Fruit fly (Drosophila melanogaster) whole organism, embryonic: Measurements from ENCODE around the gene CG32712.

Experiments
- ATbp ChIP-seq: fragments of 200-800 bp; sonication (Bioruptor generic); optimal IDR thresholded peaks from 2 replicates; lab custom pipeline; 2017; ENCODE audit warnings: missing biosample characterization, mild to moderate bottlenecking, missing genetic modification characterization, missing genetic modification reagents
- CG10147 ChIP-seq: fragments of 200-800 bp; sonication (Bioruptor generic); optimal IDR thresholded peaks from 2 replicates; lab custom pipeline; 2019; ENCODE audit warnings: missing biosample characterization, mild to moderate bottlenecking, missing genetic modification characterization, moderate library complexity
- CG1024 ChIP-seq: fragments of 200-800 bp; sonication (Bioruptor generic); IDR thresholded peaks from 2 replicates; pipeline ENCODE4 v1.3.6; 2022; ENCODE audit warnings: missing biosample characterization, missing genetic modification characterization
- CG10321 ChIP-seq: fragments of 200-800 bp; sonication (Bioruptor generic); IDR thresholded peaks from 2 replicates; pipeline ENCODE4 v1.3.6; 2022; ENCODE audit warnings: missing biosample characterization, missing genetic modification characterization
- CG11504 ChIP-seq: fragments of 200-800 bp; sonication (Bioruptor generic); optimal IDR thresholded peaks from 3 replicates; lab custom pipeline; 2019; ENCODE audit warnings: missing biosample characterization, mild to moderate bottlenecking, missing genetic modification characterization, moderate library complexity
- CG12104 ChIP-seq: fragments of 200-800 bp; sonication (Bioruptor generic); optimal IDR thresholded peaks from 3 replicates; lab custom pipeline; 2016; ENCODE audit warnings: missing biosample characterization, missing genetic modification characterization
- CG12659 ChIP-seq: fragments of 200-800 bp; sonication (Bioruptor generic); optimal IDR thresholded peaks from 3 replicates; lab custom pipeline; 2017; ENCODE audit warnings: mild to moderate bottlenecking, missing biosample characterization, missing genetic modification reagents, missing genetic modification characterization
- CG12744 ChIP-seq: fragments of 200-800 bp; sonication (Bioruptor generic); optimal IDR thresholded peaks from 2 replicates; lab custom pipeline; 2016; ENCODE audit warnings: missing biosample characterization, missing genetic modification characterization
- CG12942 ChIP-seq: fragments of 200-800 bp; sonication (Bioruptor generic); optimal IDR thresholded peaks from 3 replicates; lab custom pipeline; 2016; ENCODE audit warnings: missing biosample characterization, missing genetic modification characterization
- CG16779 ChIP-seq: fragments of 200-800 bp; sonication (Bioruptor generic); IDR thresholded peaks from 2 replicates; pipeline ENCODE4 v1.3.6; 2022; ENCODE audit warnings: missing biosample characterization, missing genetic modification characterization
- CG17361 ChIP-seq: fragments of 200-800 bp; sonication (Bioruptor generic); IDR thresholded peaks from 3 replicates; pipeline ENCODE4 v1.3.6; 2022; ENCODE audit warnings: missing biosample characterization, missing genetic modification characterization
- CG2129 ChIP-seq: fragments of 200-800 bp; sonication (Bioruptor generic); IDR thresholded peaks from 2 replicates; pipeline ENCODE4 v1.3.6; 2022; ENCODE audit warnings: missing biosample characterization, missing genetic modification characterization; ENCODE audit not compliant: partially characterized antibody
- CG2202 ChIP-seq: fragments of 200-800 bp; sonication (Bioruptor generic); optimal IDR thresholded peaks from 2 replicates; lab custom pipeline; 2018; ENCODE audit warnings: missing biosample characterization, mild to moderate bottlenecking, missing genetic modification characterization
- CG4328 ChIP-seq: fragments of 200-800 bp; sonication (Bioruptor generic); optimal IDR thresholded peaks from 3 replicates; lab custom pipeline; 2017; ENCODE audit warnings: missing biosample characterization, missing genetic modification reagents, missing genetic modification characterization
- CG6175 ChIP-seq: fragments of 200-800 bp; sonication (Bioruptor generic); IDR thresholded peaks from 3 replicates; pipeline ENCODE4 v1.3.6; 2022; ENCODE audit warnings: missing biosample characterization, missing genetic modification characterization
- CG6791 ChIP-seq: fragments of 200-800 bp; sonication (Bioruptor generic); IDR thresholded peaks from 3 replicates; pipeline ENCODE4 v1.3.6; 2022; ENCODE audit warnings: missing biosample characterization, missing genetic modification characterization; ENCODE audit not compliant: partially characterized antibody
- CG7271 ChIP-seq: fragments of 200-800 bp; sonication (Bioruptor generic); optimal IDR thresholded peaks from 2 replicates; lab custom pipeline; 2018; ENCODE audit warnings: missing biosample characterization, mild to moderate bottlenecking, missing genetic modification characterization, moderate library complexity
- CG8290 ChIP-seq, 3 experiments: fragments of 200-800 bp; sonication (Bioruptor generic); optimal IDR thresholded peaks; 2 replicates each; lab custom pipeline; 2016 to 2019; ENCODE audit warnings: missing biosample characterization in 3 of 3, missing genetic modification characterization in 3 of 3, mild to moderate bottlenecking in 2 of 3, moderate library complexity in 1 of 3
- CG8388 ChIP-seq: fragments of 200-800 bp; sonication (Bioruptor generic); optimal IDR thresholded peaks from 2 replicates; lab custom pipeline; 2019; ENCODE audit warnings: missing biosample characterization, mild to moderate bottlenecking, missing genetic modification characterization, moderate library complexity
- CHES-1-like ChIP-seq: fragments of 200-800 bp; sonication (Bioruptor generic); optimal IDR thresholded peaks from 2 replicates; lab custom pipeline; 2016; ENCODE audit warnings: missing biosample characterization, missing genetic modification characterization
- D ChIP-seq, 2 experiments: fragments of 200-800 bp in 1 of 2; fragments of >200 bp in 1 of 2; sonication (Bioruptor generic) in 1 of 2; optimal IDR thresholded peaks; 2 replicates in 1 of 2; 3 replicates in 1 of 2; lab custom pipeline; 2017; ENCODE audit warnings: mild to moderate bottlenecking in 1 of 2, missing biosample characterization in 1 of 2, missing genetic modification characterization in 1 of 2, missing genetic modification reagents in 1 of 2
- Dad ChIP-seq: fragments of 200-800 bp; sonication (Bioruptor generic); optimal IDR thresholded peaks from 3 replicates; lab custom pipeline; 2016; ENCODE audit warnings: missing biosample characterization, missing genetic modification characterization
- Dfd ChIP-seq, 2 experiments: fragments of >200 bp; optimal IDR thresholded peaks; 2 replicates each; lab custom pipeline; 2017; ENCODE audit warnings: missing biosample characterization in 2 of 2, missing genetic modification characterization in 2 of 2
- Dp ChIP-seq: fragments of 200-800 bp; sonication (Bioruptor generic); optimal IDR thresholded peaks from 2 replicates; lab custom pipeline; 2018; ENCODE audit warnings: missing biosample characterization, mild to moderate bottlenecking, missing genetic modification characterization, moderate library complexity
- Eip74EF ChIP-seq, 2 experiments: fragments of 200-800 bp in 1 of 2; fragments of >200 bp in 1 of 2; sonication (Bioruptor generic) in 1 of 2; optimal IDR thresholded peaks; 2 replicates each; lab custom pipeline; 2017 to 2019; ENCODE audit warnings: missing biosample characterization in 2 of 2, missing genetic modification characterization in 2 of 2, mild to moderate bottlenecking in 1 of 2, moderate library complexity in 1 of 2
- Jarid2 ChIP-seq: fragments of 200-800 bp; sonication (Bioruptor generic); optimal IDR thresholded peaks from 3 replicates; lab custom pipeline; 2017; ENCODE audit warnings: mild to moderate bottlenecking, missing biosample characterization, missing genetic modification reagents, missing genetic modification characterization
- Max ChIP-seq: fragments of 200-800 bp; sonication (Bioruptor generic); optimal IDR thresholded peaks from 2 replicates; lab custom pipeline; 2016; ENCODE audit warnings: missing biosample characterization, mild to moderate bottlenecking, missing genetic modification characterization
- Poxn ChIP-seq: fragments of 200-800 bp; sonication (Bioruptor generic); IDR thresholded peaks from 2 replicates; pipeline ENCODE4 v1.3.6; 2022; ENCODE audit warnings: missing biosample characterization, missing genetic modification characterization
- Sin3A ChIP-seq: fragments of >200 bp; optimal IDR thresholded peaks from 2 replicates; lab custom pipeline; 2018
- Six4 ChIP-seq: fragments of 200-800 bp; sonication (Bioruptor generic); optimal IDR thresholded peaks from 2 replicates; lab custom pipeline; 2016; ENCODE audit warnings: missing biosample characterization, missing genetic modification characterization
- Trl ChIP-seq, 3 experiments: fragments of >200 bp in 2 of 3; fragments of 200-800 bp in 1 of 3; sonication (Bioruptor generic) in 1 of 3; optimal IDR thresholded peaks; 2 replicates in 1 of 3; 3 replicates in 2 of 3; lab custom pipeline; 2016 to 2017; ENCODE audit warnings: missing biosample characterization in 1 of 3, missing genetic modification characterization in 1 of 3
- abd-A ChIP-seq: fragments of 200-800 bp; sonication (Bioruptor generic); optimal IDR thresholded peaks from 3 replicates; lab custom pipeline; 2019; ENCODE audit warnings: missing biosample characterization, mild to moderate bottlenecking, missing genetic modification characterization, moderate library complexity
- aop ChIP-seq: fragments of 200-800 bp; sonication (Bioruptor generic); IDR thresholded peaks from 2 replicates; pipeline ENCODE4 v1.3.6; 2022; ENCODE audit warnings: missing biosample characterization, missing genetic modification characterization
- bowl ChIP-seq: fragments of 200-800 bp; sonication (Bioruptor generic); IDR thresholded peaks from 2 replicates; pipeline ENCODE4 v1.3.6; 2022; ENCODE audit warnings: missing biosample characterization, missing genetic modification characterization
- croc ChIP-seq: fragments of 200-800 bp; sonication (Bioruptor generic); conservative IDR thresholded peaks from 3 replicates; pipeline ENCODE4 v1.3.6; 2022; ENCODE audit warnings: missing biosample characterization, missing genetic modification characterization
- dan ChIP-seq: fragments of 200-800 bp; sonication (Bioruptor generic); IDR thresholded peaks from 2 replicates; pipeline ENCODE4 v1.3.6; 2022; ENCODE audit warnings: missing biosample characterization, missing genetic modification characterization
- dimm ChIP-seq: fragments of 200-800 bp; sonication (Bioruptor generic); IDR thresholded peaks from 2 replicates; pipeline ENCODE4 v1.3.6; 2022; ENCODE audit warnings: missing biosample characterization, missing genetic modification characterization
- esg ChIP-seq: fragments of 200-800 bp; sonication (Bioruptor generic); conservative IDR thresholded peaks from 2 replicates; pipeline ENCODE4 v1.3.6; 2022; ENCODE audit warnings: missing biosample characterization, missing genetic modification characterization
- hkb ChIP-seq, 2 experiments: fragments of 200-800 bp in 1 of 2; fragments of >200 bp in 1 of 2; sonication (Bioruptor generic) in 1 of 2; IDR thresholded peaks in 1 of 2; optimal IDR thresholded peaks in 1 of 2; 2 replicates each; pipeline versions ENCODE4 v1.3.6 to Lab custom; 2017 to 2022; ENCODE audit warnings: missing biosample characterization in 1 of 2, missing genetic modification characterization in 1 of 2
- knrl ChIP-seq: fragments of 200-800 bp; sonication (Bioruptor generic); IDR thresholded peaks from 3 replicates; pipeline ENCODE4 v1.3.6; 2022; ENCODE audit warnings: missing biosample characterization, missing genetic modification characterization; ENCODE audit not compliant: partially characterized antibody
- lov ChIP-seq, 2 experiments: fragments of 200-800 bp in 1 of 2; fragments of >200 bp in 1 of 2; sonication (Bioruptor generic) in 1 of 2; IDR thresholded peaks in 1 of 2; optimal IDR thresholded peaks in 1 of 2; 2 replicates in 1 of 2; 3 replicates in 1 of 2; pipeline versions ENCODE4 v1.3.6 to Lab custom; 2017 to 2022; ENCODE audit warnings: missing biosample characterization in 1 of 2, missing genetic modification characterization in 1 of 2
- onecut ChIP-seq: fragments of 200-800 bp; sonication (Bioruptor generic); IDR thresholded peaks from 2 replicates; pipeline ENCODE4 v1.3.6; 2022; ENCODE audit warnings: missing biosample characterization, missing genetic modification characterization
- p53 ChIP-seq: fragments of 200-800 bp; sonication (Bioruptor generic); optimal IDR thresholded peaks from 2 replicates; lab custom pipeline; 2016; ENCODE audit warnings: missing biosample characterization, missing genetic modification characterization
- pnt ChIP-seq: fragments of 200-800 bp; sonication (Bioruptor generic); optimal IDR thresholded peaks from 3 replicates; lab custom pipeline; 2016; ENCODE audit warnings: missing biosample characterization, missing genetic modification characterization
- scrt ChIP-seq: fragments of 200-800 bp; sonication (Bioruptor generic); optimal IDR thresholded peaks from 2 replicates; lab custom pipeline; 2018; ENCODE audit warnings: missing biosample characterization, mild to moderate bottlenecking, missing genetic modification characterization, moderate library complexity
- sens ChIP-seq: fragments of 200-800 bp; sonication (Bioruptor generic); peaks from one replicate; lab custom pipeline; 2016; ENCODE audit warnings: missing biosample characterization, missing genetic modification characterization
- tin ChIP-seq: fragments of 200-800 bp; sonication (Bioruptor generic); optimal IDR thresholded peaks from 3 replicates; lab custom pipeline; 2016; ENCODE audit warnings: missing biosample characterization, missing genetic modification characterization
- yki ChIP-seq: fragments of >200 bp; optimal IDR thresholded peaks from 3 replicates; lab custom pipeline; 2018
- zfh1 ChIP-seq: fragments of 200-800 bp; sonication (Bioruptor generic); IDR thresholded peaks from 3 replicates; pipeline ENCODE4 v1.3.6; 2022; ENCODE audit warnings: missing biosample characterization, missing genetic modification characterization

Gene CG32712

DNA sequence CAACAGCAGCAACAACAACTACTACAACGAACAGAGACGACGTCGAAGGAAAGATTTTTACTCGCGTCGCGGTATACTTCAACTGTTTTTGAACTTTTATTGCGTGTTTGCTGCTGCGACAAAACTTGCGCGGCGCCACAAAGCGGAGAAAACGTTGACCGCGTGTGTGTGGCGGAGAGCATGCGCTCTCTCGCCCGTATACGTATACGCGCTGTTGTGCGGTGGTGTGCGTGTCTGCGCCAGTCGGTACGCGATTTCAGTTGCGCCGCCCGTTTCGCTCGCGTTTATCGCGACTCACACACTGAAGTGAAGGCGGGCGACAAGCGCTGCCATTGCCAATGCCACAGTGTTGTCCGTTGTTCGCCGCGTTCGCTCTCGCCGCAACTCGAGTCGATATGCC, 23.8 kb downstream of the CG32712 start (continued):
- TF ChIP-seq Trl (optimal IDR thresholded peaks at IDR 0.05; lab: Kevin White, UChicago) (peak in 1 of 2 experiments; percentile 66), Trl (GFP tag; optimal IDR thresholded peaks at IDR 0.05; lab: Kevin White, UChicago) (no peak), ATbp (GFP tag; lab: Kevin White, UChicago) (no peak), CG10147 (GFP tag; lab: Kevin White, UChicago) (peak; percentile 92), CG7271 (tag; lab: Kevin White, UChicago) (peak; percentile 19), CG4328 (peak; percentile 83), dan (GFP tag; lab: Robert Waterston, UW) (no peak), hkb (optimal IDR thresholded peaks at IDR 0.05; lab: Kevin White, UChicago) (no peak), hkb (GFP tag; IDR thresholded peaks at IDR 0.05; lab: Robert Waterston, UW) (peak; percentile 72), abd-A (peak; percentile 82), CG6791 (GFP tag; lab: Robert Waterston, UW) (no peak; the same call in 2 of the 3 replicates), knrl (GFP tag; lab: Robert Waterston, UW) (no peak), Dad (no peak), CG1024 (GFP tag; lab: Robert Waterston, UW) (no peak; the same call in 1 of the 2 replicates), Dfd (GFP tag; optimal IDR thresholded peaks at IDR 0.05; lab: Kevin White, UChicago) (no peak), CG12744 (GFP tag; lab: Kevin White, UChicago) (no peak), pnt (GFP tag; lab: Kevin White, UChicago) (no peak), CG17361 (GFP tag; lab: Robert Waterston, UW) (no peak), CG10321 (no peak), Dp (no peak), CG12104 (GFP tag; lab: Kevin White, UChicago) (no peak), CG8290 (GFP tag; optimal IDR thresholded peaks at IDR 0.05; lab: Kevin White, UChicago) (no peak), CG8290 (tag; optimal IDR thresholded peaks at IDR 0.05; lab: Kevin White, UChicago) (peak in 1 of 2 experiments; percentile 73), Poxn (GFP tag; lab: Robert Waterston, UW) (0 out of 2 replicates have a peak, but pooled peaks have one; percentile 28), lov (optimal IDR thresholded peaks at IDR 0.05; lab: Kevin White, UChicago) (no peak), lov (GFP tag; IDR thresholded peaks at IDR 0.05; lab: Robert Waterston, UW) (peak; percentile 76; the same call in 2 of the 3 replicates), scrt (GFP tag; lab: Kevin White, UChicago) (peak; percentile 73), CG16779 (GFP tag; lab: Robert Waterston, UW) (peak; percentile 80; the same call in 1 of the 2 replicates), CG12942 (GFP tag; lab: Kevin White, UChicago) (no peak), p53 (no peak), Eip74EF (GFP tag; optimal IDR thresholded peaks at IDR 0.05; lab: Kevin White, UChicago) (peak in 1 of 2 experiments; percentile 12), bowl (peak; percentile 98), dimm (GFP tag; lab: Robert Waterston, UW) (no peak), Jarid2 (GFP tag; lab: Kevin White, UChicago) (no peak), Max (GFP tag; lab: Kevin White, UChicago) (no peak), CG11504 (no peak), tin (no peak), onecut (GFP tag; lab: Robert Waterston, UW) (peak; percentile 91), esg (GFP tag; lab: Robert Waterston, UW) (no peak), CG2202 (tag; lab: Kevin White, UChicago) (no peak), aop (GFP tag; lab: Robert Waterston, UW) (no peak), zfh1 (GFP tag; lab: Robert Waterston, UW) (peak; percentile 49; the same call in 1 of the 3 replicates), Six4 (GFP tag; lab: Kevin White, UChicago) (no peak), sens (GFP tag; lab: Kevin White, UChicago) (peak; percentile 66), Sin3A (no peak), CG8388 (GFP tag; lab: Kevin White, UChicago) (peak; percentile 9), D (optimal IDR thresholded peaks at IDR 0.05; lab: Kevin White, UChicago) (no peak), D (GFP tag; optimal IDR thresholded peaks at IDR 0.05; lab: Kevin White, UChicago) (no peak), yki (no peak), CG12659 (GFP tag; lab: Kevin White, UChicago) (no peak), croc (GFP tag; lab: Robert Waterston, UW) (no peak), CHES-1-like (GFP tag; lab: Kevin White, UChicago) (no peak), CG6175 (peak; percentile 98), CG2129 (GFP tag; lab: Robert Waterston, UW) (no peak)
